Worm (Caenorhabditis elegans): ENCODE measurements around the gene ain-1.

Gene ain-1

ce11 chrX:16614094-16614493, 843 bp downstream of the ain-1 start:
- TF ChIP-seq egl-27 (tag; optimal IDR thresholded peaks at IDR 0.05) (no peak), fos-1 (tag; optimal IDR thresholded peaks at IDR 0.05) (no peak), tbx-2 (tag; optimal IDR thresholded peaks at IDR 0.05) (no peak), ama-1 (optimal IDR thresholded peaks at IDR 0.05) (peak; percentile 55), nhr-28 (tag; optimal IDR thresholded peaks at IDR 0.05) (no peak), snpc-4 (tag; optimal IDR thresholded peaks at IDR 0.05) (no peak)

ce11 chrX:16617427-16618128, 4.3 kb downstream of the ain-1 start:
- TF ChIP-seq nhr-23 (tag; optimal IDR thresholded peaks at IDR 0.05) = peak; percentile 29
- no peak for TF ChIP-seq fos-1 (tag; optimal IDR thresholded peaks at IDR 0.05)
- TF ChIP-seq elt-2 (tag; optimal IDR thresholded peaks at IDR 0.05) = peak; percentile 5

- TF ChIP-seq egl-5 (tag; optimal IDR thresholded peaks at IDR 0.05) (no peak), pha-4 (tag; optimal IDR thresholded peaks at IDR 0.05) (no peak), nhr-12 (tag; optimal IDR thresholded peaks at IDR 0.05) (no peak), aly-2 (tag; optimal IDR thresholded peaks at IDR 0.05) (no peak), unc-62 (GFP tag; optimal IDR thresholded peaks at IDR 0.05) (no peak)
Measured at ce11 chrX:16618129-16618525, 4.9 kb downstream of the ain-1 start.

- TF ChIP-seq egl-5 (tag; optimal IDR thresholded peaks at IDR 0.05) (no peak), ceh-9 (tag; optimal IDR thresholded peaks at IDR 0.05) (no peak), nhr-237 (tag; optimal IDR thresholded peaks at IDR 0.05) (no peak), nhr-23 (tag; optimal IDR thresholded peaks at IDR 0.05) (no peak), jun-1 (tag; optimal IDR thresholded peaks at IDR 0.05) (no peak), fkh-10 (GFP tag; optimal IDR thresholded peaks at IDR 0.05) (no peak), fos-1 (tag; optimal IDR thresholded peaks at IDR 0.05) (no peak), nhr-76 (tag; optimal IDR thresholded peaks at IDR 0.05) (no peak), mml-1 (tag; optimal IDR thresholded peaks at IDR 0.05) (no peak), egl-27 (tag; optimal IDR thresholded peaks at IDR 0.05) (no peak), snpc-4 (tag; optimal IDR thresholded peaks at IDR 0.05) (no peak), pqm-1 (tag; optimal IDR thresholded peaks at IDR 0.05) (no peak), nhr-77 (tag; optimal IDR thresholded peaks at IDR 0.05) (no peak), lin-15B (tag; optimal IDR thresholded peaks at IDR 0.05) (no peak), nhr-43 (tag; optimal IDR thresholded peaks at IDR 0.05; ENCODE audit: poor library complexity, severe bottlenecking) (no peak), daf-12 (tag; optimal IDR thresholded peaks at IDR 0.05) (no peak), tbx-2 (tag; optimal IDR thresholded peaks at IDR 0.05) (no peak), hmg-11 (tag; optimal IDR thresholded peaks at IDR 0.05) (no peak)
Measured at ce11 chrX:16618727-16619126, 5.5 kb downstream of the ain-1 start.

ce11 chrX:16619158-16619557, 5.9 kb downstream of the ain-1 start:
- no peak for TF ChIP-seq tbx-2 (tag; optimal IDR thresholded peaks at IDR 0.05)
- TF ChIP-seq zag-1 (tag; optimal IDR thresholded peaks at IDR 0.05) = no peak
- TF ChIP-seq elt-2 (tag; optimal IDR thresholded peaks at IDR 0.05) = peak; percentile 39
- TF ChIP-seq nhr-12 (tag; optimal IDR thresholded peaks at IDR 0.05) = no peak
- peak; percentile 72 for TF ChIP-seq nhr-43 (tag; optimal IDR thresholded peaks at IDR 0.05; ENCODE audit: poor library complexity, severe bottlenecking)
- no peak for TF ChIP-seq ZK546.5 (tag; optimal IDR thresholded peaks at IDR 0.05)
- TF ChIP-seq nhr-23 (tag; optimal IDR thresholded peaks at IDR 0.05) = peak; percentile 26
- no peak for TF ChIP-seq pha-4 (tag; optimal IDR thresholded peaks at IDR 0.05)
- TF ChIP-seq nhr-25 (tag; optimal IDR thresholded peaks at IDR 0.05) = peak; percentile 21

ce11 chrX:16621467-16621866, 8.2 kb downstream of the ain-1 start, which contains the start of gene cpg-19:
Gene cpg-19 (plus strand): TSS chrX:16621807.
- TF ChIP-seq fkh-2 (tag; optimal IDR thresholded peaks at IDR 0.05) (no peak), elt-2 (tag; optimal IDR thresholded peaks at IDR 0.05) (no peak)

- no peak for TF ChIP-seq nhr-67 (tag; optimal IDR thresholded peaks at IDR 0.05)
- TF ChIP-seq elt-2 (tag; optimal IDR thresholded peaks at IDR 0.05) = no peak
- TF ChIP-seq lin-39 (tag; optimal IDR thresholded peaks at IDR 0.05) = no peak
- TF ChIP-seq pha-4 (tag; optimal IDR thresholded peaks at IDR 0.05) = no peak
- TF ChIP-seq ceh-16 (tag; optimal IDR thresholded peaks at IDR 0.05) = no peak
- TF ChIP-seq ztf-11 (tag; optimal IDR thresholded peaks at IDR 0.05) = no peak
- no peak for TF ChIP-seq mdl-1 (tag; optimal IDR thresholded peaks at IDR 0.05)
- TF ChIP-seq elt-3 (tag; optimal IDR thresholded peaks at IDR 0.05) = no peak
- no peak for TF ChIP-seq lin-15B (tag; optimal IDR thresholded peaks at IDR 0.05)
- TF ChIP-seq ceh-28 (tag; optimal IDR thresholded peaks at IDR 0.05) = no peak
- TF ChIP-seq zag-1 (tag; optimal IDR thresholded peaks at IDR 0.05) = no peak
- no peak for TF ChIP-seq nfya-1 (tag; optimal IDR thresholded peaks at IDR 0.05; ENCODE audit: insufficient read depth)
- no peak for TF ChIP-seq nhr-76 (tag; optimal IDR thresholded peaks at IDR 0.05)
- TF ChIP-seq egl-5 (tag; optimal IDR thresholded peaks at IDR 0.05) = no peak
Measured at ce11 chrX:16623269-16623668, 10.0 kb downstream of the ain-1 start.

Measured in whole organism, L3 larva.